Fruit fly (Drosophila melanogaster) whole organism, embryonic: ENCODE results near the gene CG17637.

Source experiments
- Bgb ChIP-seq: fragments of 200-800 bp; sonication (Bioruptor generic); IDR thresholded peaks from 2 replicates; pipeline ENCODE4 v1.3.6; 2022; ENCODE audit warnings: missing biosample characterization, missing genetic modification characterization; ENCODE audit not compliant: partially characterized antibody
- CG10209 ChIP-seq: fragments of 200-800 bp; sonication (Bioruptor generic); optimal IDR thresholded peaks from 3 replicates; lab custom pipeline; 2017; ENCODE audit warnings: missing biosample characterization, mild to moderate bottlenecking, missing genetic modification characterization, missing genetic modification reagents
- CG11695 ChIP-seq: fragments of 200-800 bp; sonication (Bioruptor generic); IDR thresholded peaks from 3 replicates; pipeline ENCODE4 v1.3.6; 2022; ENCODE audit warnings: missing biosample characterization, missing genetic modification characterization
- CG12391 ChIP-seq: fragments of 200-800 bp; sonication (Bioruptor generic); optimal IDR thresholded peaks from 3 replicates; lab custom pipeline; 2018; ENCODE audit warnings: missing biosample characterization, mild to moderate bottlenecking, missing genetic modification characterization, moderate library complexity
- CG15696 ChIP-seq: fragments of 200-800 bp; sonication (Bioruptor generic); optimal IDR thresholded peaks from 2 replicates; lab custom pipeline; 2019; ENCODE audit warnings: missing biosample characterization, mild to moderate bottlenecking, missing genetic modification characterization, moderate library complexity
- CG17568 ChIP-seq: fragments of 200-800 bp; sonication (Bioruptor generic); optimal IDR thresholded peaks from 2 replicates; lab custom pipeline; 2018; ENCODE audit warnings: missing biosample characterization, mild to moderate bottlenecking, missing genetic modification characterization, moderate library complexity
- CG18262 ChIP-seq: fragments of 200-800 bp; optimal IDR thresholded peaks from 3 replicates; lab custom pipeline; 2019; ENCODE audit warnings: missing biosample characterization, mild to moderate bottlenecking, missing genetic modification characterization, moderate library complexity
- CG3163 ChIP-seq: fragments of 200-800 bp; sonication (Bioruptor generic); optimal IDR thresholded peaks from 3 replicates; lab custom pipeline; 2016; ENCODE audit warnings: missing biosample characterization, missing genetic modification characterization
- CG43689 ChIP-seq: fragments of 200-800 bp; sonication (Bioruptor generic); IDR thresholded peaks from 2 replicates; pipeline ENCODE4 v1.3.6; 2022; ENCODE audit warnings: missing biosample characterization, missing genetic modification characterization
- CG5245 ChIP-seq: fragments of 200-800 bp; sonication (Bioruptor generic); optimal IDR thresholded peaks from 3 replicates; lab custom pipeline; 2016; ENCODE audit warnings: missing biosample characterization, missing genetic modification characterization
- CG6689 ChIP-seq: fragments of 200-800 bp; sonication (Bioruptor generic); IDR thresholded peaks from 2 replicates; pipeline ENCODE4 v1.3.6; 2022; ENCODE audit warnings: missing biosample characterization, missing genetic modification characterization
- CG7372 ChIP-seq: fragments of 200-800 bp; sonication (Bioruptor generic); IDR thresholded peaks from 2 replicates; pipeline ENCODE4 v1.3.6; 2022; ENCODE audit warnings: missing biosample characterization, missing genetic modification characterization
- CG7928 ChIP-seq: fragments of 200-800 bp; sonication (Bioruptor generic); optimal IDR thresholded peaks from 2 replicates; lab custom pipeline; 2017; ENCODE audit warnings: missing biosample characterization, mild to moderate bottlenecking, missing genetic modification characterization
- CG8765 ChIP-seq: fragments of 200-800 bp; sonication (Bioruptor generic); IDR thresholded peaks from 2 replicates; pipeline ENCODE4 v1.3.6; 2022; ENCODE audit warnings: missing biosample characterization, missing genetic modification characterization
- CG9437 ChIP-seq: fragments of 200-800 bp; sonication (Bioruptor generic); optimal IDR thresholded peaks from 2 replicates; lab custom pipeline; 2018; ENCODE audit warnings: missing biosample characterization, mild to moderate bottlenecking, missing genetic modification characterization
- CG9609 ChIP-seq: fragments of 200-800 bp; sonication (Bioruptor generic); optimal IDR thresholded peaks from 3 replicates; lab custom pipeline; 2016; ENCODE audit warnings: missing biosample characterization, missing genetic modification characterization
- D19A ChIP-seq: fragments of 200-800 bp; optimal IDR thresholded peaks from 3 replicates; lab custom pipeline; 2019; ENCODE audit warnings: missing biosample characterization, mild to moderate bottlenecking, missing genetic modification characterization, moderate library complexity
- D19B ChIP-seq: fragments of 200-800 bp; sonication (Bioruptor generic); optimal IDR thresholded peaks from 2 replicates; lab custom pipeline; 2017; ENCODE audit warnings: missing biosample characterization, mild to moderate bottlenecking, missing genetic modification characterization
- Doc3 ChIP-seq: fragments of 200-800 bp; sonication (Bioruptor generic); IDR thresholded peaks from 3 replicates; pipeline ENCODE4 v1.3.6; 2022; ENCODE audit warnings: missing biosample characterization, missing genetic modification characterization; ENCODE audit not compliant: partially characterized antibody
- H15 ChIP-seq: fragments of 200-800 bp; sonication (Bioruptor generic); IDR thresholded peaks from 3 replicates; pipeline ENCODE4 v1.3.6; 2022; ENCODE audit warnings: missing biosample characterization, missing genetic modification characterization
- Med ChIP-seq: fragments of 200-800 bp; sonication (Bioruptor generic); peaks from one replicate; lab custom pipeline; 2016; ENCODE audit warnings: missing biosample characterization, missing genetic modification characterization, mild to moderate bottlenecking, inconsistent platforms, moderate library complexity
- Neu2 ChIP-seq: fragments of 200-800 bp; sonication (Bioruptor generic); optimal IDR thresholded peaks from 3 replicates; lab custom pipeline; 2016; ENCODE audit warnings: missing biosample characterization, missing genetic modification characterization, borderline replicate concordance
- Opbp ChIP-seq: fragments of 200-800 bp; sonication (Bioruptor generic); IDR thresholded peaks from 3 replicates; pipeline ENCODE4 v1.3.6; 2022; ENCODE audit warnings: missing biosample characterization, missing genetic modification characterization; ENCODE audit not compliant: partially characterized antibody
- Pdp1 ChIP-seq, 2 experiments: fragments of 200-800 bp; sonication (Bioruptor generic); optimal IDR thresholded peaks; 3 replicates each; lab custom pipeline; 2016; ENCODE audit warnings: missing biosample characterization in 2 of 2, missing genetic modification characterization in 2 of 2, mild to moderate bottlenecking in 1 of 2, moderate library complexity in 1 of 2
- Spps ChIP-seq: fragments of 200-800 bp; sonication (Bioruptor generic); optimal IDR thresholded peaks from 2 replicates; lab custom pipeline; 2018; ENCODE audit warnings: missing biosample characterization, mild to moderate bottlenecking, missing genetic modification characterization
- Xrp1 ChIP-seq: fragments of 200-800 bp; sonication (Bioruptor generic); IDR thresholded peaks from 2 replicates; pipeline ENCODE4 v1.3.6; 2022; ENCODE audit warnings: missing biosample characterization, missing genetic modification characterization
- YL-1 ChIP-seq: fragments of 200-800 bp; sonication (Bioruptor generic); optimal IDR thresholded peaks from 3 replicates; lab custom pipeline; 2017; ENCODE audit warnings: missing biosample characterization, mild to moderate bottlenecking, missing genetic modification characterization
- bowl ChIP-seq: fragments of 200-800 bp; sonication (Bioruptor generic); IDR thresholded peaks from 2 replicates; pipeline ENCODE4 v1.3.6; 2022; ENCODE audit warnings: missing biosample characterization, missing genetic modification characterization
- cato ChIP-seq: fragments of 200-800 bp; sonication (Bioruptor generic); optimal IDR thresholded peaks from 2 replicates; lab custom pipeline; 2016; ENCODE audit warnings: missing biosample characterization, missing genetic modification characterization, borderline replicate concordance
- chinmo ChIP-seq: fragments of 200-800 bp; sonication (Bioruptor generic); IDR thresholded peaks from 4 replicates; pipeline ENCODE4 v1.3.6; 2022; ENCODE audit warnings: missing biosample characterization, missing genetic modification characterization; ENCODE audit not compliant: partially characterized antibody
- cwo ChIP-seq: fragments of 200-800 bp; sonication (Bioruptor generic); optimal IDR thresholded peaks from 3 replicates; lab custom pipeline; 2017; ENCODE audit warnings: missing biosample characterization, missing genetic modification characterization, mild to moderate bottlenecking, moderate library complexity, missing genetic modification reagents
- danr ChIP-seq: fragments of 200-800 bp; sonication (Bioruptor generic); IDR thresholded peaks from 2 replicates; pipeline ENCODE4 v1.3.6; 2022; ENCODE audit warnings: missing biosample characterization, missing genetic modification characterization
- dmrt99B ChIP-seq: fragments of 200-800 bp; sonication (Bioruptor generic); optimal IDR thresholded peaks from 2 replicates; lab custom pipeline; 2018; ENCODE audit warnings: missing biosample characterization, mild to moderate bottlenecking, missing genetic modification characterization, moderate library complexity
- ftz-f1 ChIP-seq: fragments of 200-800 bp; sonication (Bioruptor generic); optimal IDR thresholded peaks from 2 replicates; lab custom pipeline; 2016; ENCODE audit warnings: missing biosample characterization, missing genetic modification characterization
- fu2 ChIP-seq: fragments of 200-800 bp; sonication (Bioruptor generic); optimal IDR thresholded peaks from 2 replicates; lab custom pipeline; 2016; ENCODE audit warnings: missing biosample characterization, missing genetic modification characterization
- lbe ChIP-seq: fragments of 200-800 bp; sonication (Bioruptor generic); optimal IDR thresholded peaks from 2 replicates; lab custom pipeline; 2016; ENCODE audit warnings: missing biosample characterization, mild to moderate bottlenecking, missing genetic modification characterization
- pb ChIP-seq: fragments of 200-800 bp; sonication (Bioruptor generic); optimal IDR thresholded peaks from 3 replicates; lab custom pipeline; 2016; ENCODE audit warnings: missing biosample characterization, missing genetic modification characterization
- phol ChIP-seq: fragments of 200-800 bp; sonication (Bioruptor generic); optimal IDR thresholded peaks from 3 replicates; lab custom pipeline; 2018; ENCODE audit warnings: missing biosample characterization, mild to moderate bottlenecking, missing genetic modification characterization, moderate library complexity
- pros ChIP-seq: fragments of 200-800 bp; sonication (Bioruptor generic); optimal IDR thresholded peaks from 3 replicates; lab custom pipeline; 2019; ENCODE audit warnings: missing biosample characterization, mild to moderate bottlenecking, missing genetic modification characterization, moderate library complexity
- scrt ChIP-seq: fragments of 200-800 bp; sonication (Bioruptor generic); optimal IDR thresholded peaks from 2 replicates; lab custom pipeline; 2018; ENCODE audit warnings: missing biosample characterization, mild to moderate bottlenecking, missing genetic modification characterization, moderate library complexity
- sisA ChIP-seq: fragments of 200-800 bp; sonication (Bioruptor generic); IDR thresholded peaks from 2 replicates; pipeline ENCODE4 v1.3.6; 2022; ENCODE audit warnings: missing biosample characterization, missing genetic modification characterization
- sob ChIP-seq: fragments of 200-800 bp; sonication (Bioruptor generic); IDR thresholded peaks from 2 replicates; pipeline ENCODE4 v1.3.6; 2022; ENCODE audit warnings: missing biosample characterization, missing genetic modification characterization
- sqz ChIP-seq: fragments of 200-800 bp; sonication (Bioruptor generic); optimal IDR thresholded peaks from 3 replicates; lab custom pipeline; 2018; ENCODE audit warnings: missing biosample characterization, mild to moderate bottlenecking, missing genetic modification characterization
- ssp ChIP-seq: fragments of 200-800 bp; sonication (Bioruptor generic); IDR thresholded peaks from 2 replicates; pipeline ENCODE4 v1.3.6; 2022; ENCODE audit warnings: missing biosample characterization, missing genetic modification characterization
- tio ChIP-seq: fragments of 200-800 bp; sonication (Bioruptor generic); optimal IDR thresholded peaks from 2 replicates; lab custom pipeline; 2017; ENCODE audit warnings: missing biosample characterization, missing genetic modification characterization, inconsistent platforms
- usp ChIP-seq: fragments of >200 bp; optimal IDR thresholded peaks from 2 replicates; lab custom pipeline; 2017; ENCODE audit warnings: missing biosample characterization, missing genetic modification characterization
- zen ChIP-seq: fragments of 200-800 bp; sonication (Bioruptor generic); optimal IDR thresholded peaks from 3 replicates; lab custom pipeline; 2018; ENCODE audit warnings: missing biosample characterization, mild to moderate bottlenecking, missing genetic modification characterization, moderate library complexity

CG17637 gene

dm6 chr3L:20520687-20521169 is 16.7 kb downstream of the CG17637 start, which contains the start of the genes mTerf3 and CG5104 (continued):
- peak; percentile 63 for TF ChIP-seq phol (tag; lab: Kevin White, UChicago)
- TF ChIP-seq Med (GFP tag; lab: Kevin White, UChicago) = peak; percentile 74
- TF ChIP-seq CG18262 (tag; lab: Kevin White, UChicago) = peak; percentile 19

- TF ChIP-seq Pdp1 (GFP tag; optimal IDR thresholded peaks at IDR 0.05; lab: Kevin White, UChicago) = peak in 1 of 2 experiments; percentile 45
- no peak for TF ChIP-seq CG5245
- no peak for TF ChIP-seq Opbp (GFP tag; lab: Robert Waterston, UW)
- peak; percentile 12 for TF ChIP-seq D19B (GFP tag; lab: Kevin White, UChicago)
- TF ChIP-seq CG11695 (GFP tag; lab: Robert Waterston, UW) = 0 out of 3 replicates have a peak, but pooled peaks have one; percentile 41
- no peak for TF ChIP-seq bowl (GFP tag; lab: Robert Waterston, UW)
- no peak for TF ChIP-seq pros (GFP tag; lab: Kevin White, UChicago)
- TF ChIP-seq Spps (tag; lab: Kevin White, UChicago) = no peak
- TF ChIP-seq sqz = no peak
- no peak for TF ChIP-seq CG17568 (GFP tag; lab: Kevin White, UChicago)
- peak; percentile 77 for TF ChIP-seq CG9437 (GFP tag; lab: Kevin White, UChicago)
- no peak for TF ChIP-seq Xrp1 (GFP tag; lab: Robert Waterston, UW)
- TF ChIP-seq D19A (tag; lab: Kevin White, UChicago) = peak; percentile 12
- no peak for TF ChIP-seq CG6689 (GFP tag; lab: Robert Waterston, UW)
- TF ChIP-seq pb (GFP tag; lab: Kevin White, UChicago) = no peak
- TF ChIP-seq Med (GFP tag; lab: Kevin White, UChicago) = peak; percentile 39
- TF ChIP-seq CG15696 (tag; lab: Kevin White, UChicago) = no peak
- TF ChIP-seq YL-1 (GFP tag; lab: Kevin White, UChicago) = no peak
- TF ChIP-seq chinmo (GFP tag; lab: Robert Waterston, UW) = 0 out of 4 replicates have a peak, but pooled peaks have one; percentile 58
- TF ChIP-seq Doc3 (GFP tag; lab: Robert Waterston, UW) = no peak
- no peak for TF ChIP-seq H15
- no peak for TF ChIP-seq CG7928 (GFP tag; lab: Kevin White, UChicago)
- no peak for TF ChIP-seq cato (GFP tag; lab: Kevin White, UChicago)
- no peak for TF ChIP-seq CG10209
- no peak for TF ChIP-seq dmrt99B
- no peak for TF ChIP-seq tio (GFP tag; lab: Kevin White, UChicago)
- no peak for TF ChIP-seq CG8765
- no peak for TF ChIP-seq Neu2 (GFP tag; lab: Kevin White, UChicago)
- peak; percentile 3 for TF ChIP-seq ftz-f1 (GFP tag; lab: Kevin White, UChicago)
- no peak for TF ChIP-seq fu2 (GFP tag; lab: Kevin White, UChicago)
- no peak for TF ChIP-seq CG7372 (GFP tag; lab: Robert Waterston, UW)
- TF ChIP-seq zen (tag; lab: Kevin White, UChicago) = no peak
- TF ChIP-seq lbe (GFP tag; lab: Kevin White, UChicago) = no peak
- no peak for TF ChIP-seq ssp (GFP tag; lab: Robert Waterston, UW)
- no peak for TF ChIP-seq sisA (GFP tag; lab: Robert Waterston, UW)
- no peak for TF ChIP-seq scrt (GFP tag; lab: Kevin White, UChicago)
- TF ChIP-seq usp (GFP tag; lab: Kevin White, UChicago) = no peak
- TF ChIP-seq CG9609 (GFP tag; lab: Kevin White, UChicago) = no peak
- TF ChIP-seq sob (GFP tag; lab: Robert Waterston, UW) = 0 out of 2 replicates have a peak, but pooled peaks have one; percentile 15
- TF ChIP-seq CG12391 (tag; lab: Kevin White, UChicago) = no peak
- no peak for TF ChIP-seq danr (GFP tag; lab: Robert Waterston, UW)
- TF ChIP-seq CG3163 (GFP tag; lab: Kevin White, UChicago) = no peak
- TF ChIP-seq CG43689 (GFP tag; lab: Robert Waterston, UW) = no peak
- TF ChIP-seq cwo (GFP tag; lab: Kevin White, UChicago) = peak; percentile 94
- no peak for TF ChIP-seq Bgb
Measured at dm6 chr3L:20524409-20525010, 20.5 kb downstream of the CG17637 start.
